Fruit fly (Drosophila melanogaster) whole organism, prepupa: Measurements from ENCODE around the gene hng2.

Experiments
- CG10631 ChIP-seq: fragments of 200-800 bp; sonication (Bioruptor generic); optimal IDR thresholded peaks from 2 replicates; lab custom pipeline; 2016; ENCODE audit warnings: missing biosample characterization, missing genetic modification characterization
- CG11294 ChIP-seq: fragments of 200-800 bp; sonication (Bioruptor generic); IDR thresholded peaks from 2 replicates; pipeline ENCODE4 v1.3.6; 2022; ENCODE audit warnings: missing biosample characterization, missing genetic modification characterization
- CG11762 ChIP-seq: fragments of 200-800 bp; sonication (Bioruptor generic); optimal IDR thresholded peaks from 3 replicates; lab custom pipeline; 2016; ENCODE audit warnings: missing biosample characterization, missing genetic modification characterization; ENCODE audit not compliant: insufficient read depth
- CG11902 ChIP-seq: fragments of 200-800 bp; sonication (Bioruptor generic); optimal IDR thresholded peaks from 3 replicates; lab custom pipeline; 2016; ENCODE audit warnings: missing biosample characterization, missing genetic modification characterization
- CG15336 ChIP-seq: fragments of 200-800 bp; sonication (Bioruptor generic); IDR thresholded peaks from 2 replicates; pipeline ENCODE4 v1.3.6; 2022; ENCODE audit warnings: missing biosample characterization, missing genetic modification characterization
- CG1621 ChIP-seq: fragments of 200-800 bp; sonication (Bioruptor generic); optimal IDR thresholded peaks from 3 replicates; lab custom pipeline; 2018; ENCODE audit warnings: missing biosample characterization, mild to moderate bottlenecking, missing genetic modification characterization
- CG16779 ChIP-seq: fragments of 200-800 bp; sonication (Bioruptor generic); optimal IDR thresholded peaks from 3 replicates; lab custom pipeline; 2017; ENCODE audit warnings: missing biosample characterization, mild to moderate bottlenecking, missing genetic modification characterization
- CG32006 ChIP-seq: fragments of 200-800 bp; sonication (Bioruptor generic); optimal IDR thresholded peaks from 3 replicates; lab custom pipeline; 2017; ENCODE audit warnings: missing biosample characterization, mild to moderate bottlenecking, missing genetic modification characterization
- CG34406 ChIP-seq: fragments of 200-800 bp; sonication (Bioruptor generic); optimal IDR thresholded peaks from 3 replicates; lab custom pipeline; 2016; ENCODE audit warnings: missing biosample characterization, missing genetic modification characterization
- CG3919 ChIP-seq: fragments of 200-800 bp; sonication (Bioruptor generic); optimal IDR thresholded peaks from 3 replicates; lab custom pipeline; 2016; ENCODE audit warnings: missing biosample characterization, missing genetic modification characterization
- CG4318 ChIP-seq: fragments of 200-800 bp; sonication (Bioruptor generic); optimal IDR thresholded peaks from 3 replicates; lab custom pipeline; 2017; ENCODE audit warnings: missing biosample characterization, mild to moderate bottlenecking, missing genetic modification characterization
- CG6163 ChIP-seq: fragments of 200-800 bp; sonication (Bioruptor generic); IDR thresholded peaks from 3 replicates; pipeline ENCODE4 v1.3.6; 2022; ENCODE audit warnings: missing biosample characterization, missing genetic modification characterization
- CG6276 ChIP-seq: fragments of 200-800 bp; sonication (Bioruptor generic); optimal IDR thresholded peaks from 2 replicates; lab custom pipeline; 2017; ENCODE audit warnings: missing biosample characterization, mild to moderate bottlenecking, missing genetic modification characterization
- CG6808 ChIP-seq: fragments of 200-800 bp; sonication (Bioruptor generic); optimal IDR thresholded peaks from 3 replicates; lab custom pipeline; 2017; ENCODE audit warnings: missing biosample characterization, missing genetic modification characterization, mild to moderate bottlenecking, moderate library complexity, missing genetic modification reagents
- CG7368 ChIP-seq: fragments of 200-800 bp; sonication (Bioruptor generic); optimal IDR thresholded peaks from 3 replicates; lab custom pipeline; 2016; ENCODE audit warnings: missing biosample characterization, missing genetic modification characterization
- CG8319 ChIP-seq: fragments of 200-800 bp; sonication (Bioruptor generic); optimal IDR thresholded peaks from 3 replicates; lab custom pipeline; 2016; ENCODE audit warnings: missing biosample characterization, missing genetic modification characterization
- CG8632 ChIP-seq: fragments of 200-800 bp; sonication (Bioruptor generic); optimal IDR thresholded peaks from 3 replicates; lab custom pipeline; 2016; ENCODE audit warnings: missing biosample characterization, missing genetic modification characterization
- CG9139 ChIP-seq: fragments of 200-800 bp; sonication (Bioruptor generic); optimal IDR thresholded peaks from 3 replicates; lab custom pipeline; 2017; ENCODE audit warnings: missing biosample characterization, mild to moderate bottlenecking, missing genetic modification characterization
- Eip93F ChIP-seq: fragments of 200-800 bp; sonication (Bioruptor generic); optimal IDR thresholded peaks from 2 replicates; lab custom pipeline; 2016; ENCODE audit warnings: missing biosample characterization, mild to moderate bottlenecking, missing genetic modification characterization
- Ets21C ChIP-seq: fragments of 200-800 bp; sonication (Bioruptor generic); optimal IDR thresholded peaks from 3 replicates; lab custom pipeline; 2016; ENCODE audit warnings: missing biosample characterization, missing genetic modification characterization
- Ets96B ChIP-seq: fragments of 200-800 bp; optimal IDR thresholded peaks from 2 replicates; lab custom pipeline; 2019; ENCODE audit warnings: missing biosample characterization, mild to moderate bottlenecking, missing genetic modification characterization, moderate library complexity
- Hr38 ChIP-seq: sonication (Bioruptor generic); optimal IDR thresholded peaks from 2 replicates; lab custom pipeline; 2016; ENCODE audit warnings: missing biosample characterization, missing genetic modification characterization
- Hr39 ChIP-seq: fragments of 200-800 bp; sonication (Bioruptor generic); optimal IDR thresholded peaks from 2 replicates; lab custom pipeline; 2016; ENCODE audit warnings: missing biosample characterization, missing genetic modification characterization
- Lpt ChIP-seq: fragments of 200-800 bp; sonication (Bioruptor generic); optimal IDR thresholded peaks from 3 replicates; lab custom pipeline; 2016; ENCODE audit warnings: missing biosample characterization, missing genetic modification characterization
- OdsH ChIP-seq: fragments of 200-800 bp; sonication (Bioruptor generic); optimal IDR thresholded peaks from 3 replicates; lab custom pipeline; 2016; ENCODE audit warnings: missing biosample characterization, missing genetic modification characterization
- Smox ChIP-seq: fragments of 200-800 bp; sonication (Bioruptor generic); optimal IDR thresholded peaks from 3 replicates; lab custom pipeline; 2016; ENCODE audit warnings: missing biosample characterization, missing genetic modification characterization
- Sox102F ChIP-seq: fragments of 200-800 bp; sonication (Bioruptor generic); optimal IDR thresholded peaks from 2 replicates; lab custom pipeline; 2016; ENCODE audit warnings: missing biosample characterization, mild to moderate bottlenecking, missing genetic modification characterization
- Sox14 ChIP-seq: fragments of 200-800 bp; sonication (Bioruptor generic); optimal IDR thresholded peaks from 3 replicates; lab custom pipeline; 2016; ENCODE audit warnings: missing biosample characterization, missing genetic modification characterization
- Sox15 ChIP-seq: fragments of 200-800 bp; sonication (Bioruptor generic); optimal IDR thresholded peaks from 3 replicates; lab custom pipeline; 2016; ENCODE audit warnings: missing biosample characterization, missing genetic modification characterization
- acj6 ChIP-seq: fragments of 200-800 bp; sonication (Bioruptor generic); optimal IDR thresholded peaks from 3 replicates; lab custom pipeline; 2016; ENCODE audit warnings: missing biosample characterization, missing genetic modification characterization
- cyc ChIP-seq: fragments of 200-800 bp; sonication (Bioruptor generic); optimal IDR thresholded peaks from 3 replicates; lab custom pipeline; 2016; ENCODE audit warnings: missing biosample characterization, missing genetic modification characterization
- dsx ChIP-seq: fragments of 200-800 bp; optimal IDR thresholded peaks from 3 replicates; lab custom pipeline; 2019; ENCODE audit warnings: missing biosample characterization, mild to moderate bottlenecking, missing genetic modification characterization, moderate library complexity; ENCODE audit not compliant: poor library complexity, severe bottlenecking
- eg ChIP-seq: fragments of 200-800 bp; sonication (Bioruptor generic); IDR thresholded peaks from 3 replicates; pipeline ENCODE4 v1.3.6; 2022; ENCODE audit warnings: missing biosample characterization, missing genetic modification characterization
- esn ChIP-seq: fragments of 200-800 bp; sonication (Bioruptor generic); optimal IDR thresholded peaks from 2 replicates; lab custom pipeline; 2016; ENCODE audit warnings: missing biosample characterization, mild to moderate bottlenecking, missing genetic modification characterization, moderate library complexity
- fd59A ChIP-seq: fragments of 200-800 bp; sonication (Bioruptor generic); optimal IDR thresholded peaks from 2 replicates; lab custom pipeline; 2017; ENCODE audit warnings: missing biosample characterization, mild to moderate bottlenecking, missing genetic modification characterization, missing genetic modification reagents
- fd85E ChIP-seq: fragments of 200-800 bp; sonication (Bioruptor generic); optimal IDR thresholded peaks from 3 replicates; lab custom pipeline; 2016; ENCODE audit warnings: missing biosample characterization, missing genetic modification characterization
- fkh ChIP-seq: fragments of 200-800 bp; sonication (Bioruptor generic); optimal IDR thresholded peaks from 3 replicates; lab custom pipeline; 2017; ENCODE audit warnings: missing biosample characterization, mild to moderate bottlenecking, missing genetic modification characterization, moderate library complexity
- lz ChIP-seq: fragments of 200-800 bp; sonication (Bioruptor generic); optimal IDR thresholded peaks from 3 replicates; lab custom pipeline; 2016; ENCODE audit warnings: missing biosample characterization, missing genetic modification characterization
- net ChIP-seq: fragments of 200-800 bp; sonication (Bioruptor generic); optimal IDR thresholded peaks from 3 replicates; lab custom pipeline; 2016; ENCODE audit warnings: missing biosample characterization, missing genetic modification characterization
- pdm3 ChIP-seq: fragments of 200-800 bp; sonication (Bioruptor generic); optimal IDR thresholded peaks from 3 replicates; lab custom pipeline; 2016; ENCODE audit warnings: missing biosample characterization, missing genetic modification characterization
- salr ChIP-seq, 2 experiments: fragments of 200-800 bp; sonication (Bioruptor generic); optimal IDR thresholded peaks; 3 replicates each; lab custom pipeline; 2016 to 2018; ENCODE audit warnings: missing biosample characterization in 2 of 2, missing genetic modification characterization in 2 of 2, mild to moderate bottlenecking in 1 of 2
- spab ChIP-seq: fragments of 200-800 bp; sonication (Bioruptor generic); optimal IDR thresholded peaks from 2 replicates; lab custom pipeline; 2017; ENCODE audit warnings: missing biosample characterization, mild to moderate bottlenecking, missing genetic modification characterization, missing genetic modification reagents
- ss ChIP-seq, 2 experiments: fragments of 200-800 bp; sonication (Bioruptor generic); optimal IDR thresholded peaks; 2 replicates in 1 of 2; 3 replicates in 1 of 2; lab custom pipeline; 2017 to 2018; ENCODE audit warnings: mild to moderate bottlenecking in 2 of 2, missing biosample characterization in 2 of 2, missing genetic modification characterization in 2 of 2, moderate library complexity in 1 of 2
- svp ChIP-seq: fragments of 200-800 bp; sonication (Bioruptor generic); peaks from one replicate; lab custom pipeline; 2016; ENCODE audit warnings: missing biosample characterization, missing genetic modification characterization
- topi ChIP-seq: fragments of 200-800 bp; sonication (Bioruptor generic); optimal IDR thresholded peaks from 3 replicates; lab custom pipeline; 2016; ENCODE audit warnings: missing biosample characterization, missing genetic modification characterization
- vri ChIP-seq: fragments of 200-800 bp; sonication (Bioruptor generic); optimal IDR thresholded peaks from 3 replicates; lab custom pipeline; 2016; ENCODE audit warnings: missing biosample characterization, mild to moderate bottlenecking, missing genetic modification characterization

hng2 gene

dm6 chr3R:8811323-8811936, 5.3 kb downstream of the hng2 start (continued):
- TF ChIP-seq spab (GFP tag; lab: Kevin White, UChicago), result peak; percentile 99
- peak; percentile 99 for TF ChIP-seq pdm3 (GFP tag; lab: Kevin White, UChicago)
- TF ChIP-seq Eip93F, result peak; percentile 98
- TF ChIP-seq fd59A, result peak; percentile 99
- TF ChIP-seq svp (GFP tag; lab: Kevin White, UChicago), result peak; percentile 98
- TF ChIP-seq CG7368, result peak; percentile 98
- peak; percentile 99 for TF ChIP-seq esn (GFP tag; lab: Kevin White, UChicago)
- peak; percentile 99 for TF ChIP-seq CG10631 (GFP tag; lab: Kevin White, UChicago)
- TF ChIP-seq ss (GFP tag; optimal IDR thresholded peaks at IDR 0.05; lab: Kevin White, UChicago), result peak; percentile 98
- TF ChIP-seq Ets96B (tag; lab: Kevin White, UChicago), result peak; percentile 99
- peak; percentile 99 for TF ChIP-seq vri (GFP tag; lab: Kevin White, UChicago)
- peak; percentile 99 for TF ChIP-seq CG15336 (GFP tag; lab: Robert Waterston, UW)
- TF ChIP-seq CG6808 (GFP tag; lab: Kevin White, UChicago), result peak; percentile 98
- peak; percentile 98 to 99 for TF ChIP-seq salr (GFP tag; optimal IDR thresholded peaks at IDR 0.05; lab: Kevin White, UChicago)
- TF ChIP-seq CG6276 (GFP tag; lab: Kevin White, UChicago), result peak; percentile 99
- peak; percentile 87 for TF ChIP-seq Hr38
- peak; percentile 97 for TF ChIP-seq CG8319 (GFP tag; lab: Kevin White, UChicago)
- peak; percentile 97 for TF ChIP-seq Smox (GFP tag; lab: Kevin White, UChicago)
- TF ChIP-seq OdsH (GFP tag; lab: Kevin White, UChicago), result peak; percentile 99
- TF ChIP-seq dsx (GFP tag; lab: Kevin White, UChicago), result peak; percentile 98
- TF ChIP-seq CG4318, result peak; percentile 99
- peak; percentile 98 for TF ChIP-seq cyc

dm6 chr3R:8812342-8812966, 6.3 kb downstream of the hng2 start:
- TF ChIP-seq CG9139, result peak; percentile 25
- TF ChIP-seq acj6 (GFP tag; lab: Kevin White, UChicago), result peak; percentile 84
- TF ChIP-seq CG11762 (GFP tag; lab: Kevin White, UChicago), result peak; percentile 75
- TF ChIP-seq Sox102F (GFP tag; lab: Kevin White, UChicago), result peak; percentile 58
- peak; percentile 76 for TF ChIP-seq net
- peak; percentile 79 for TF ChIP-seq Ets96B (tag; lab: Kevin White, UChicago)
- peak; percentile 82 for TF ChIP-seq CG3919 (GFP tag; lab: Kevin White, UChicago)
- peak; percentile 87 for TF ChIP-seq OdsH (GFP tag; lab: Kevin White, UChicago)
- TF ChIP-seq CG8632, result peak; percentile 73
- TF ChIP-seq CG32006 (GFP tag; lab: Kevin White, UChicago), result peak; percentile 93
- TF ChIP-seq vri (GFP tag; lab: Kevin White, UChicago), result peak; percentile 27
- peak; percentile 57 for TF ChIP-seq Hr39
- peak; percentile 49 for TF ChIP-seq CG34406 (GFP tag; lab: Kevin White, UChicago)
- peak; percentile 82 for TF ChIP-seq Sox14 (GFP tag; lab: Kevin White, UChicago)
- peak; percentile 66 for TF ChIP-seq CG16779 (tag; lab: Kevin White, UChicago)
- peak; percentile 62 to 80 for TF ChIP-seq salr (GFP tag; optimal IDR thresholded peaks at IDR 0.05; lab: Kevin White, UChicago)
- TF ChIP-seq lz (GFP tag; lab: Kevin White, UChicago), result peak; percentile 58
- peak; percentile 57 for TF ChIP-seq CG8319 (GFP tag; lab: Kevin White, UChicago)
- TF ChIP-seq CG4318, result peak; percentile 80
- TF ChIP-seq topi (GFP tag; lab: Kevin White, UChicago), result peak; percentile 72
- TF ChIP-seq eg (GFP tag; lab: Robert Waterston, UW), result peak; percentile 96
- TF ChIP-seq CG7368, result peak; percentile 76
- TF ChIP-seq ss (GFP tag; optimal IDR thresholded peaks at IDR 0.05; lab: Kevin White, UChicago), result peak; percentile 74 to 80
- peak; percentile 55 for TF ChIP-seq Hr38
- no peak for TF ChIP-seq fd85E (GFP tag; lab: Kevin White, UChicago)
- peak; percentile 93 for TF ChIP-seq CG6163 (GFP tag; lab: Robert Waterston, UW)
- peak; percentile 56 for TF ChIP-seq Smox (GFP tag; lab: Kevin White, UChicago)
- TF ChIP-seq fkh (GFP tag; lab: Kevin White, UChicago), result peak; percentile 49
- peak; percentile 79 for TF ChIP-seq CG1621 (tag; lab: Kevin White, UChicago)
- TF ChIP-seq Ets21C, result peak; percentile 15
- peak; percentile 40 for TF ChIP-seq Sox15 (GFP tag; lab: Kevin White, UChicago)
- peak; percentile 45 for TF ChIP-seq cyc
- TF ChIP-seq CG11902 (GFP tag; lab: Kevin White, UChicago), result peak; percentile 54
- peak; percentile 76; the same call in 1 of the 2 replicates for TF ChIP-seq CG11294 (GFP tag; lab: Robert Waterston, UW)
- TF ChIP-seq Lpt (GFP tag; lab: Kevin White, UChicago), result peak; percentile 89
- peak; percentile 68 for TF ChIP-seq esn (GFP tag; lab: Kevin White, UChicago)
